Worm (Caenorhabditis elegans) whole organism, late embryonic: ENCODE measurements around the gene F29C4.4.
A peak's percentile ranks its signal among the peaks of the same experiment; 100 is the strongest.

Experiments used
- C08G9.2 ChIP-seq: sonication (generic microtip); optimal IDR thresholded peaks from 2 replicates; lab custom pipeline; 2016; ENCODE audit warnings: mild to moderate bottlenecking, missing genetic modification characterization, moderate library complexity, missing compliant biosample characterization
- C38D4.7 ChIP-seq: fragments of 200-800 bp; sonication (Bioruptor generic); optimal IDR thresholded peaks from 2 replicates; lab custom pipeline; 2018; ENCODE audit warnings: mild to moderate bottlenecking, missing genetic modification characterization, moderate library complexity, missing compliant biosample characterization
- K09A11.1 ChIP-seq: sonication (generic microtip); optimal IDR thresholded peaks from 2 replicates; lab custom pipeline; 2017; ENCODE audit warnings: antibody characterized with exemption, mild to moderate bottlenecking, missing genetic modification characterization, missing compliant biosample characterization; ENCODE audit not compliant: insufficient read depth
- ahr-1 ChIP-seq: sonication (generic microtip); optimal IDR thresholded peaks from 2 replicates; lab custom pipeline; 2016; ENCODE audit warnings: missing genetic modification characterization, missing compliant biosample characterization
- ama-1 ChIP-seq: fragments of 150-350 bp; optimal IDR thresholded peaks from 2 replicates; lab custom pipeline; 2014
- ceh-14 ChIP-seq: sonication (generic microtip); optimal IDR thresholded peaks from 2 replicates; lab custom pipeline; 2016; ENCODE audit warnings: missing genotype, missing genetic modification characterization, missing compliant biosample characterization
- ceh-18 ChIP-seq: sonication (generic microtip); optimal IDR thresholded peaks from 2 replicates; lab custom pipeline; 2016; ENCODE audit warnings: missing genetic modification characterization, missing compliant biosample characterization
- ceh-19 ChIP-seq: fragments of 200-800 bp; sonication (Bioruptor generic); optimal IDR thresholded peaks from 2 replicates; lab custom pipeline; 2018; ENCODE audit warnings: mild to moderate bottlenecking, missing genetic modification characterization, missing compliant biosample characterization
- ceh-31 ChIP-seq: sonication (generic microtip); optimal IDR thresholded peaks from 2 replicates; lab custom pipeline; 2016; ENCODE audit warnings: missing genetic modification characterization, missing compliant biosample characterization
- ceh-34 ChIP-seq: sonication (generic microtip); optimal IDR thresholded peaks from 2 replicates; lab custom pipeline; 2016; ENCODE audit warnings: mild to moderate bottlenecking, missing genetic modification characterization, missing compliant biosample characterization
- che-1 ChIP-seq: sonication (generic microtip); optimal IDR thresholded peaks from 2 replicates; lab custom pipeline; 2016; ENCODE audit warnings: mild to moderate bottlenecking, missing genetic modification characterization, missing compliant biosample characterization
- dmd-4 ChIP-seq: sonication (generic microtip); optimal IDR thresholded peaks from 2 replicates; lab custom pipeline; 2016; ENCODE audit warnings: borderline replicate concordance, missing genetic modification characterization, missing compliant biosample characterization
- elt-2 ChIP-seq: sonication (generic microtip); optimal IDR thresholded peaks from 2 replicates; lab custom pipeline; 2016; ENCODE audit warnings: missing genetic modification reagents, missing genetic modification characterization, missing compliant biosample characterization
- fax-1 ChIP-seq: sonication (generic microtip); optimal IDR thresholded peaks from 2 replicates; lab custom pipeline; 2016; ENCODE audit warnings: missing genotype, missing genetic modification characterization, missing compliant biosample characterization
- fkh-10 ChIP-seq: fragments of 150-350 bp; optimal IDR thresholded peaks from 2 replicates; lab custom pipeline; 2014; ENCODE audit warnings: missing biosample characterization, missing genetic modification reagents, missing genetic modification characterization
- gmeb-2 ChIP-seq: sonication (generic microtip); optimal IDR thresholded peaks from 2 replicates; lab custom pipeline; 2016; ENCODE audit warnings: missing genetic modification characterization, inconsistent platforms, missing compliant biosample characterization
- hlh-13 ChIP-seq: fragments of 200-800 bp; sonication (Bioruptor generic); optimal IDR thresholded peaks from 2 replicates; lab custom pipeline; 2018; ENCODE audit warnings: mild to moderate bottlenecking, missing genetic modification characterization, missing compliant biosample characterization
- hlh-15 ChIP-seq: sonication (generic microtip); optimal IDR thresholded peaks from 2 replicates; lab custom pipeline; 2016; ENCODE audit warnings: missing genetic modification characterization, missing compliant biosample characterization
- hlh-6 ChIP-seq: sonication (generic microtip); optimal IDR thresholded peaks from 2 replicates; lab custom pipeline; 2016; ENCODE audit warnings: missing genotype, missing genetic modification characterization, missing compliant biosample characterization
- hlh-8 ChIP-seq: sonication (generic microtip); optimal IDR thresholded peaks from 2 replicates; lab custom pipeline; 2016; ENCODE audit warnings: missing genotype, missing genetic modification characterization, missing compliant biosample characterization
- lim-6 ChIP-seq: sonication (generic microtip); optimal IDR thresholded peaks from 2 replicates; lab custom pipeline; 2016; ENCODE audit warnings: missing genetic modification characterization, missing compliant biosample characterization
- lin-11 ChIP-seq: fragments of 200-800 bp; sonication (Bioruptor generic); optimal IDR thresholded peaks from 2 replicates; lab custom pipeline; 2018; ENCODE audit warnings: mild to moderate bottlenecking, missing genetic modification characterization, missing compliant biosample characterization
- madf-2 ChIP-seq: sonication (generic microtip); optimal IDR thresholded peaks from 2 replicates; lab custom pipeline; 2017; ENCODE audit warnings: missing genetic modification characterization, missing compliant biosample characterization
- mec-3 ChIP-seq: sonication (generic microtip); optimal IDR thresholded peaks from 2 replicates; lab custom pipeline; 2016; ENCODE audit warnings: borderline replicate concordance, missing genetic modification characterization, missing compliant biosample characterization
- nhr-11 ChIP-seq: fragments of 150-350 bp; optimal IDR thresholded peaks from 2 replicates; lab custom pipeline; 2014; ENCODE audit warnings: missing biosample characterization, missing genetic modification characterization
- pax-1 ChIP-seq: fragments of 150-350 bp; optimal IDR thresholded peaks from 2 replicates; lab custom pipeline; 2014; ENCODE audit warnings: missing biosample characterization, missing genetic modification characterization
- pha-2 ChIP-seq: sonication (generic microtip); optimal IDR thresholded peaks from 2 replicates; lab custom pipeline; 2017; ENCODE audit warnings: mild to moderate bottlenecking, missing genetic modification characterization, missing compliant biosample characterization
- pha-4 ChIP-seq: fragments of 150-350 bp; optimal IDR thresholded peaks from 2 replicates; lab custom pipeline; 2018; ENCODE audit warnings: missing biosample characterization, missing genetic modification reagents, missing genetic modification characterization
- pqm-1 ChIP-seq: sonication (generic microtip); optimal IDR thresholded peaks from 2 replicates; lab custom pipeline; 2016; ENCODE audit warnings: missing genetic modification characterization, missing compliant biosample characterization
- ref-2 ChIP-seq: sonication (generic microtip); optimal IDR thresholded peaks from 2 replicates; lab custom pipeline; 2016; ENCODE audit warnings: missing genetic modification characterization, missing compliant biosample characterization
- syd-9 ChIP-seq: sonication (generic microtip); optimal IDR thresholded peaks from 2 replicates; lab custom pipeline; 2016; ENCODE audit warnings: mild to moderate bottlenecking, missing genetic modification characterization, moderate library complexity, missing compliant biosample characterization
- tbx-2 ChIP-seq: sonication (generic microtip); optimal IDR thresholded peaks from 2 replicates; lab custom pipeline; 2016; ENCODE audit warnings: missing genetic modification characterization, missing compliant biosample characterization
- unc-42 ChIP-seq: sonication (generic microtip); optimal IDR thresholded peaks from 2 replicates; lab custom pipeline; 2016; ENCODE audit warnings: missing genotype, missing genetic modification characterization, missing compliant biosample characterization
- unc-86 ChIP-seq: sonication (generic microtip); optimal IDR thresholded peaks from 2 replicates; lab custom pipeline; 2016; ENCODE audit warnings: missing genetic modification characterization, missing compliant biosample characterization

Gene F29C4.4

DNA sequence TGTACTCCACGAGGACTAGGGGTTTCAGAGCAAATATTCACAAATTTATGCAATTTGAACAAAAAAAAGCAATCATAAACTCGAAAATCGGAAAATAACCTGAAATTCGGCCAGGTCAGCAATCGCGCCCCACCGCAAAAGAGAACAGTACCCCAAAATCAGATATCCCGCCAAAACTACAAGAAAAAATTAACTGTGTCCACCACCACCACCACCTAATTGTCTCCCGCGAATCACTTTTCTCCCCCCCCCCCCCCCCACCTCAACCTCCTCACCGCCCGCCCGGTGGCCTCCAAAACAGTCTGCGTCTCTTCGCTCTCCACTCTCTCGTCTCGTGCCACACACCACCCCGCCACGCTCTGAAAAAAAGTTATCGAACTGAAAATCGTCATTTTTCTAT lies 17.0 kb downstream of the F29C4.4 start:
- TF ChIP-seq pqm-1 (tag; lab: Kevin White, UChicago) (no peak), ceh-19 (GFP tag; lab: Kevin White, UChicago) (peak; percentile 22), ceh-34 (tag; lab: Kevin White, UChicago) (no peak), elt-2 (peak; percentile 21)
- TF ChIP-seq, all 69 proteins: peak for 2

DNA sequence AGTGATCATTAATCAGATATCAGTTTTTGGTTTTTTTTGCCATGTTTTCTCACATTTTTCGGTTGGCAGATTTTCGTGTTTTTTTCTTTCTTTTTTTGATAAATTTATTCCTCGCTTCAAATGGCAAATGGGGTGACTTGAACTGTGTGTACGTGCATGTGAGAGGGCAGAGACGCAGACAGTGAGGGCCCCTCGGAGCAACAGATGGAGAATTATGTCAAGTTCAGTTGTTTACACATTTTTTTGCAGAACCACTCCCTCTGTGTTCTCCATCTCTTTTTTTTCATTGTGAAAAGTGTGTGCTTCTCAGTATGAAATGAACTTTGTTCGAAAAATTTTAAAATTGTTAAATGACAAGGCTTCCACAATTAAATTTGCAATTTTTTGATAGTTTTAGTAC lies 18.7 kb downstream of the F29C4.4 start:
- no peak for TF ChIP-seq hlh-15
- no peak for TF ChIP-seq ceh-14 (tag; lab: Kevin White, UChicago)
- TF ChIP-seq syd-9 (tag; lab: Kevin White, UChicago): no peak
- no peak for TF ChIP-seq hlh-13 (GFP tag; lab: Kevin White, UChicago)
- TF ChIP-seq nhr-11 (tag; lab: Kevin White, UChicago): no peak
- no peak for TF ChIP-seq lim-6 (tag; lab: Kevin White, UChicago)
- TF ChIP-seq ama-1 (lab: Kevin White, UChicago): no peak
- no peak for TF ChIP-seq pqm-1 (tag; lab: Kevin White, UChicago)
- no peak for TF ChIP-seq unc-86 (tag; lab: Kevin White, UChicago)
- TF ChIP-seq gmeb-2: no peak
- TF ChIP-seq, all 69 proteins: peak for 0

ce11 chrIV:132095-132494 lies 20.6 kb downstream of the F29C4.4 start, which contains the start of gene daf-1:
TSS of gene daf-1 (plus strand) at chrIV:132416.
- TF ChIP-seq pha-4 (tag; lab: Kevin White, UChicago): no peak
- no peak for TF ChIP-seq gmeb-2
- TF ChIP-seq hlh-6 (tag; lab: Kevin White, UChicago): no peak
- TF ChIP-seq tbx-2 (tag; lab: Kevin White, UChicago): peak; percentile 6
- TF ChIP-seq unc-42 (tag; lab: Kevin White, UChicago): peak; percentile 5
- TF ChIP-seq nhr-11 (tag; lab: Kevin White, UChicago): no peak
- TF ChIP-seq madf-2 (tag; lab: Kevin White, UChicago): peak; percentile 3
- no peak for TF ChIP-seq pha-2 (tag; lab: Kevin White, UChicago)
- no peak for TF ChIP-seq ceh-18 (tag; lab: Kevin White, UChicago)

- no peak for TF ChIP-seq ahr-1
- TF ChIP-seq tbx-2 (tag; lab: Kevin White, UChicago): no peak
- no peak for TF ChIP-seq lin-11 (tag; lab: Kevin White, UChicago)
- TF ChIP-seq elt-2: no peak
- no peak for TF ChIP-seq ref-2 (tag; lab: Kevin White, UChicago)
- no peak for TF ChIP-seq dmd-4 (tag; lab: Kevin White, UChicago)
- no peak for TF ChIP-seq pax-1 (tag; lab: Kevin White, UChicago)
- no peak for TF ChIP-seq syd-9 (tag; lab: Kevin White, UChicago)
- TF ChIP-seq K09A11.1 (tag; lab: Kevin White, UChicago): no peak
- no peak for TF ChIP-seq unc-42 (tag; lab: Kevin White, UChicago)
- TF ChIP-seq ceh-31 (tag; lab: Kevin White, UChicago): no peak
- no peak for TF ChIP-seq hlh-15
Measured at ce11 chrIV:133968-134367, 22.5 kb downstream of the F29C4.4 start.

- TF ChIP-seq hlh-8 (tag; lab: Kevin White, UChicago) (no peak), fkh-10 (GFP tag; lab: Kevin White, UChicago) (no peak), mec-3 (tag; lab: Kevin White, UChicago) (peak; percentile 37)
Measured at ce11 chrIV:139652-140051, 28.2 kb downstream of the F29C4.4 start.

- TF ChIP-seq fax-1 (tag; lab: Kevin White, UChicago) (no peak), dmd-4 (tag; lab: Kevin White, UChicago) (no peak), fkh-10 (GFP tag; lab: Kevin White, UChicago) (no peak), C08G9.2 (tag; lab: Kevin White, UChicago) (peak; percentile 35), C38D4.7 (GFP tag; lab: Kevin White, UChicago) (no peak), ceh-14 (tag; lab: Kevin White, UChicago) (no peak), che-1 (tag; lab: Kevin White, UChicago) (no peak)
Measured at ce11 chrIV:141022-141421, 29.5 kb downstream of the F29C4.4 start.
